Fruit fly (Drosophila melanogaster) whole organism, embryonic: ENCODE results near the gene firl.

Source experiments
- Bteb2 ChIP-seq: fragments of 200-800 bp; sonication (Bioruptor generic); optimal IDR thresholded peaks from 2 replicates; lab custom pipeline; 2016; ENCODE audit warnings: missing biosample characterization, missing genetic modification characterization
- CG11247 ChIP-seq: fragments of 200-800 bp; sonication (Bioruptor generic); IDR thresholded peaks from 2 replicates; pipeline ENCODE4 v1.3.6; 2022; ENCODE audit warnings: missing biosample characterization, missing genetic modification characterization
- CG12659 ChIP-seq: fragments of 200-800 bp; sonication (Bioruptor generic); optimal IDR thresholded peaks from 3 replicates; lab custom pipeline; 2017; ENCODE audit warnings: mild to moderate bottlenecking, missing biosample characterization, missing genetic modification reagents, missing genetic modification characterization
- CG13287 ChIP-seq: fragments of 200-800 bp; sonication (Bioruptor generic); IDR thresholded peaks from 2 replicates; pipeline ENCODE4 v1.3.6; 2022; ENCODE audit warnings: missing biosample characterization, missing genetic modification characterization; ENCODE audit not compliant: partially characterized antibody
- CG15696 ChIP-seq: fragments of 200-800 bp; sonication (Bioruptor generic); optimal IDR thresholded peaks from 2 replicates; lab custom pipeline; 2019; ENCODE audit warnings: missing biosample characterization, mild to moderate bottlenecking, missing genetic modification characterization, moderate library complexity
- CG16863 ChIP-seq: fragments of 200-800 bp; sonication (Bioruptor generic); optimal IDR thresholded peaks from 3 replicates; lab custom pipeline; 2016; ENCODE audit warnings: missing biosample characterization, missing genetic modification characterization
- CG18262 ChIP-seq: fragments of 200-800 bp; optimal IDR thresholded peaks from 3 replicates; lab custom pipeline; 2019; ENCODE audit warnings: missing biosample characterization, mild to moderate bottlenecking, missing genetic modification characterization, moderate library complexity
- CG2116 ChIP-seq: fragments of 200-800 bp; sonication (Bioruptor generic); optimal IDR thresholded peaks from 3 replicates; lab custom pipeline; 2018; ENCODE audit warnings: missing biosample characterization, mild to moderate bottlenecking, missing genetic modification characterization
- CG2199 ChIP-seq: fragments of 200-800 bp; sonication (Bioruptor generic); IDR thresholded peaks from 3 replicates; pipeline ENCODE4 v1.3.6; 2022; ENCODE audit warnings: missing biosample characterization, missing genetic modification characterization
- CG30020 ChIP-seq: fragments of 200-800 bp; optimal IDR thresholded peaks from 2 replicates; lab custom pipeline; 2019; ENCODE audit warnings: missing biosample characterization, mild to moderate bottlenecking, missing genetic modification characterization, moderate library complexity
- CG34224 ChIP-seq: fragments of 200-800 bp; sonication (Bioruptor generic); IDR thresholded peaks from 3 replicates; pipeline ENCODE4 v1.3.6; 2022; ENCODE audit warnings: missing biosample characterization, missing genetic modification characterization; ENCODE audit not compliant: partially characterized antibody
- CG34422 ChIP-seq: fragments of 200-800 bp; sonication (Bioruptor generic); IDR thresholded peaks from 3 replicates; pipeline ENCODE4 v1.3.6; 2022; ENCODE audit warnings: missing biosample characterization, missing genetic modification characterization
- CG4282 ChIP-seq: fragments of 200-800 bp; sonication (Bioruptor generic); optimal IDR thresholded peaks from 2 replicates; lab custom pipeline; 2016; ENCODE audit warnings: missing biosample characterization, missing genetic modification characterization
- CG4617 ChIP-seq: fragments of 200-800 bp; sonication (Bioruptor generic); optimal IDR thresholded peaks from 3 replicates; lab custom pipeline; 2016; ENCODE audit warnings: missing biosample characterization, missing genetic modification characterization, borderline replicate concordance
- CG4820 ChIP-seq: fragments of 200-800 bp; sonication (Bioruptor generic); optimal IDR thresholded peaks from 3 replicates; lab custom pipeline; 2016; ENCODE audit warnings: missing biosample characterization, missing genetic modification characterization
- CG6765 ChIP-seq: fragments of 200-800 bp; sonication (Bioruptor generic); optimal IDR thresholded peaks from 3 replicates; lab custom pipeline; 2017; ENCODE audit warnings: missing biosample characterization, mild to moderate bottlenecking, missing genetic modification characterization
- CG7745 ChIP-seq: fragments of 200-800 bp; sonication (Bioruptor generic); optimal IDR thresholded peaks from 2 replicates; lab custom pipeline; 2018; ENCODE audit warnings: missing biosample characterization, mild to moderate bottlenecking, missing genetic modification characterization, moderate library complexity
- CG7963 ChIP-seq: fragments of 200-800 bp; sonication (Bioruptor generic); IDR thresholded peaks from 3 replicates; pipeline ENCODE4 v1.3.6; 2022; ENCODE audit warnings: missing biosample characterization, missing genetic modification characterization; ENCODE audit not compliant: partially characterized antibody
- CG8478 ChIP-seq: fragments of >200 bp; optimal IDR thresholded peaks from 2 replicates; lab custom pipeline; 2018
- CG8924 ChIP-seq: fragments of 200-800 bp; optimal IDR thresholded peaks from 3 replicates; lab custom pipeline; 2019; ENCODE audit warnings: missing biosample characterization, mild to moderate bottlenecking, missing genetic modification characterization, moderate library complexity
- Dll ChIP-seq: fragments of 200-800 bp; sonication (Bioruptor generic); IDR thresholded peaks from 4 replicates; pipeline ENCODE4 v1.3.6; 2022; ENCODE audit warnings: missing biosample characterization, missing genetic modification characterization; ENCODE audit not compliant: partially characterized antibody
- HLH4C ChIP-seq: fragments of 200-800 bp; sonication (Bioruptor generic); IDR thresholded peaks from 3 replicates; pipeline ENCODE4 v1.3.6; 2022; ENCODE audit warnings: missing biosample characterization, missing genetic modification characterization; ENCODE audit not compliant: partially characterized antibody
- HLHmδ ChIP-seq: fragments of 200-800 bp; sonication (Bioruptor generic); optimal IDR thresholded peaks from 2 replicates; lab custom pipeline; 2018; ENCODE audit warnings: missing biosample characterization, mild to moderate bottlenecking, missing genetic modification characterization, moderate library complexity
- Hsf ChIP-seq: fragments of 200-800 bp; sonication (Bioruptor generic); optimal IDR thresholded peaks from 3 replicates; lab custom pipeline; 2016; ENCODE audit warnings: missing biosample characterization, missing genetic modification characterization
- MBD-R2 ChIP-seq: fragments of 200-800 bp; sonication (Bioruptor generic); IDR thresholded peaks from 2 replicates; pipeline ENCODE4 v1.3.6; 2022; ENCODE audit warnings: missing biosample characterization, missing genetic modification characterization
- Max ChIP-seq: fragments of 200-800 bp; sonication (Bioruptor generic); optimal IDR thresholded peaks from 2 replicates; lab custom pipeline; 2016; ENCODE audit warnings: missing biosample characterization, mild to moderate bottlenecking, missing genetic modification characterization
- Med ChIP-seq: fragments of 200-800 bp; sonication (Bioruptor generic); peaks from one replicate; lab custom pipeline; 2016; ENCODE audit warnings: missing biosample characterization, missing genetic modification characterization, mild to moderate bottlenecking, inconsistent platforms, moderate library complexity
- Nf-YC ChIP-seq: fragments of 200-800 bp; optimal IDR thresholded peaks from 3 replicates; lab custom pipeline; 2019; ENCODE audit warnings: missing biosample characterization, mild to moderate bottlenecking, missing genetic modification characterization, moderate library complexity
- Opbp ChIP-seq: fragments of 200-800 bp; sonication (Bioruptor generic); IDR thresholded peaks from 3 replicates; pipeline ENCODE4 v1.3.6; 2022; ENCODE audit warnings: missing biosample characterization, missing genetic modification characterization; ENCODE audit not compliant: partially characterized antibody
- Pdp1 ChIP-seq, 2 experiments: fragments of 200-800 bp; sonication (Bioruptor generic); optimal IDR thresholded peaks; 3 replicates each; lab custom pipeline; 2016; ENCODE audit warnings: missing biosample characterization in 2 of 2, missing genetic modification characterization in 2 of 2, mild to moderate bottlenecking in 1 of 2, moderate library complexity in 1 of 2
- Ptx1 ChIP-seq: fragments of 200-800 bp; sonication (Bioruptor generic); IDR thresholded peaks from 2 replicates; pipeline ENCODE4 v1.3.6; 2022; ENCODE audit warnings: missing biosample characterization, missing genetic modification characterization
- Scr ChIP-seq: fragments of 200-800 bp; sonication (Bioruptor generic); IDR thresholded peaks from 2 replicates; pipeline ENCODE4 v1.3.6; 2022; ENCODE audit warnings: missing biosample characterization, missing genetic modification characterization; ENCODE audit not compliant: partially characterized antibody
- Sry-δ ChIP-seq: fragments of 200-800 bp; sonication (Bioruptor generic); optimal IDR thresholded peaks from 2 replicates; lab custom pipeline; 2016; ENCODE audit warnings: missing biosample characterization, missing genetic modification characterization
- Stat92E ChIP-seq, 3 experiments: fragments of >200 bp in 2 of 3; fragments of 200-800 bp in 1 of 3; sonication (Bioruptor generic) in 1 of 3; optimal IDR thresholded peaks; 2 replicates each; lab custom pipeline; 2017 to 2019; ENCODE audit warnings: missing biosample characterization in 3 of 3, missing genetic modification characterization in 3 of 3, mild to moderate bottlenecking in 1 of 3, moderate library complexity in 1 of 3
- bsh ChIP-seq, 2 experiments: fragments of 200-800 bp; sonication (Bioruptor generic); optimal IDR thresholded peaks; 2 replicates each; lab custom pipeline; 2017 to 2018; ENCODE audit warnings: mild to moderate bottlenecking in 2 of 2, missing biosample characterization in 2 of 2, missing genetic modification characterization in 2 of 2, moderate library complexity in 1 of 2
- chn ChIP-seq: fragments of 200-800 bp; sonication (Bioruptor generic); optimal IDR thresholded peaks from 2 replicates; lab custom pipeline; 2016; ENCODE audit warnings: missing biosample characterization, missing genetic modification characterization
- dimm ChIP-seq: fragments of 200-800 bp; sonication (Bioruptor generic); IDR thresholded peaks from 2 replicates; pipeline ENCODE4 v1.3.6; 2022; ENCODE audit warnings: missing biosample characterization, missing genetic modification characterization
- ham ChIP-seq: fragments of 200-800 bp; sonication (Bioruptor generic); IDR thresholded peaks from 2 replicates; pipeline ENCODE4 v1.3.6; 2022; ENCODE audit warnings: missing biosample characterization, missing genetic modification characterization
- hkb ChIP-seq, 2 experiments: fragments of 200-800 bp in 1 of 2; fragments of >200 bp in 1 of 2; sonication (Bioruptor generic) in 1 of 2; IDR thresholded peaks in 1 of 2; optimal IDR thresholded peaks in 1 of 2; 2 replicates each; pipeline versions ENCODE4 v1.3.6 to Lab custom; 2017 to 2022; ENCODE audit warnings: missing biosample characterization in 1 of 2, missing genetic modification characterization in 1 of 2
- lbe ChIP-seq: fragments of 200-800 bp; sonication (Bioruptor generic); optimal IDR thresholded peaks from 2 replicates; lab custom pipeline; 2016; ENCODE audit warnings: missing biosample characterization, mild to moderate bottlenecking, missing genetic modification characterization
- nmo ChIP-seq: fragments of 200-800 bp; sonication (Bioruptor generic); optimal IDR thresholded peaks from 2 replicates; lab custom pipeline; 2018; ENCODE audit warnings: missing biosample characterization, mild to moderate bottlenecking, missing genetic modification characterization, moderate library complexity
- pzg ChIP-seq: fragments of 200-800 bp; sonication (Bioruptor generic); optimal IDR thresholded peaks from 3 replicates; lab custom pipeline; 2018; ENCODE audit warnings: missing biosample characterization, mild to moderate bottlenecking, missing genetic modification characterization, moderate library complexity
- scrt ChIP-seq: fragments of 200-800 bp; sonication (Bioruptor generic); optimal IDR thresholded peaks from 2 replicates; lab custom pipeline; 2018; ENCODE audit warnings: missing biosample characterization, mild to moderate bottlenecking, missing genetic modification characterization, moderate library complexity
- seq ChIP-seq: fragments of 200-800 bp; sonication (Bioruptor generic); IDR thresholded peaks from 2 replicates; pipeline ENCODE4 v1.3.6; 2022; ENCODE audit warnings: missing biosample characterization, missing genetic modification characterization
- sna ChIP-seq: fragments of 200-800 bp; sonication (Bioruptor generic); IDR thresholded peaks from 2 replicates; pipeline ENCODE4 v1.3.6; 2022; ENCODE audit warnings: missing biosample characterization, missing genetic modification characterization; ENCODE audit not compliant: partially characterized antibody
- sqz ChIP-seq: fragments of 200-800 bp; sonication (Bioruptor generic); optimal IDR thresholded peaks from 3 replicates; lab custom pipeline; 2018; ENCODE audit warnings: missing biosample characterization, mild to moderate bottlenecking, missing genetic modification characterization
- vnd ChIP-seq: fragments of 200-800 bp; sonication (Bioruptor generic); IDR thresholded peaks from 3 replicates; pipeline ENCODE4 v1.3.6; 2022; ENCODE audit warnings: missing biosample characterization, missing genetic modification characterization; ENCODE audit not compliant: partially characterized antibody

The firl gene

DNA sequence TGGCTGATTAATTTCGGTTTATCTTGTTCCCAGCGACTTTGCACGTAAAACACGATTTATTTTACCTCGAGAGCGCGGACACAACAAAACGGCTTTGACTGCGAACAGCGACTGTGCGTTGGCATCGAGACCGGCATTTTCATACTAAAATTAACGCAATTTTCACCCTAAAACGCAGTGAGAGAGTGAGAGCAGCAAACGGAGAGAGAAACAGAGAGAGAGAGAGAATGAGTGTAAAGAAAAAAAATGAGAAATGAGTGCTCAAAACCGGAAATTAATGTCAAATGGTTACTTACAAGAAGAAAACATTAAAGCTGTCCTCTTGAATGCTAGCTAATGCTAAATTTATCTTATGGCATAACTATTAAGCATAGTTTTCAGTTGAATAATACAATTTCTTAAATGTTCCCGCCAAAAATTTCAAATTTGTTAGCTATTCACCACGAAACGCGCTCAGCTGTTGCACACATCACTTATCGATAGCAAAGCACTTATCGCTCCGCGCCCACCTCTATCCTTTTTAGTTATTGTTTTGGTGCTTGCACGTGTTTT lies 10.7 kb downstream of the firl start, which contains the start of the genes JhI-21, RpL7-like and CG34164 (continued):
- peak; percentile 63; the same call in 1 of the 2 replicates for TF ChIP-seq MBD-R2 (GFP tag; lab: Robert Waterston, UW)
- TF ChIP-seq Stat92E (GFP tag; optimal IDR thresholded peaks at IDR 0.05; lab: Kevin White, UChicago), result peak in 1 of 3 experiments; percentile 64
- peak; percentile 69 for TF ChIP-seq lbe (GFP tag; lab: Kevin White, UChicago)
- TF ChIP-seq Dll (GFP tag; lab: Robert Waterston, UW), result peak; percentile 76; the same call in 3 of the 4 replicates
- TF ChIP-seq CG4820 (GFP tag; lab: Kevin White, UChicago), result no peak
- peak; percentile 13 for TF ChIP-seq Bteb2 (GFP tag; lab: Kevin White, UChicago)
- peak; percentile 31; the same call in 1 of the 2 replicates for TF ChIP-seq seq (GFP tag; lab: Robert Waterston, UW)
- peak; percentile 61; the same call in 2 of the 3 replicates for TF ChIP-seq HLH4C
- TF ChIP-seq nmo (GFP tag; lab: Kevin White, UChicago), result peak; percentile 21
- TF ChIP-seq scrt (GFP tag; lab: Kevin White, UChicago), result peak; percentile 97
- peak in 1 of 2 experiments; percentile 51 for TF ChIP-seq Pdp1 (GFP tag; optimal IDR thresholded peaks at IDR 0.05; lab: Kevin White, UChicago)
- TF ChIP-seq pzg (GFP tag; lab: Kevin White, UChicago), result peak; percentile 86
- peak; percentile 60; the same call in 2 of the 3 replicates for TF ChIP-seq CG7963 (GFP tag; lab: Robert Waterston, UW)
- TF ChIP-seq sqz (GFP tag; lab: Kevin White, UChicago), result peak; percentile 94
- no peak for TF ChIP-seq CG11247 (GFP tag; lab: Robert Waterston, UW)
- TF ChIP-seq CG15696, result no peak
- TF ChIP-seq CG2116 (GFP tag; lab: Kevin White, UChicago), result peak; percentile 93
- TF ChIP-seq Max (GFP tag; lab: Kevin White, UChicago), result peak; percentile 82
- peak; percentile 12 for TF ChIP-seq HLHmδ
- TF ChIP-seq dimm (GFP tag; lab: Robert Waterston, UW), result no peak
- peak; percentile 35 for TF ChIP-seq CG8924 (tag; lab: Kevin White, UChicago)
- TF ChIP-seq chn (GFP tag; lab: Kevin White, UChicago), result no peak
- peak; percentile 77 for TF ChIP-seq CG13287 (GFP tag; lab: Robert Waterston, UW)
- TF ChIP-seq CG6765 (GFP tag; lab: Kevin White, UChicago), result peak; percentile 9
- no peak for TF ChIP-seq ham (GFP tag; lab: Robert Waterston, UW)
- TF ChIP-seq Nf-YC (tag; lab: Kevin White, UChicago), result peak; percentile 11
- TF ChIP-seq hkb (optimal IDR thresholded peaks at IDR 0.05; lab: Kevin White, UChicago), result no peak
- TF ChIP-seq hkb (GFP tag; IDR thresholded peaks at IDR 0.05; lab: Robert Waterston, UW), result peak; percentile 31; the same call in 1 of the 2 replicates
- peak; percentile 65; the same call in 1 of the 3 replicates for TF ChIP-seq CG34224
- no peak for TF ChIP-seq Ptx1 (GFP tag; lab: Robert Waterston, UW)
- no peak for TF ChIP-seq Hsf (GFP tag; lab: Kevin White, UChicago)
- TF ChIP-seq bsh (GFP tag; optimal IDR thresholded peaks at IDR 0.05; lab: Kevin White, UChicago), result peak in 1 of 2 experiments; percentile 19
- no peak for TF ChIP-seq CG8478 (lab: Kevin White, UChicago)
- TF ChIP-seq CG30020 (tag; lab: Kevin White, UChicago), result peak; percentile 2
- TF ChIP-seq Sry-δ (GFP tag; lab: Kevin White, UChicago), result peak; percentile 95
- no peak for TF ChIP-seq CG4282 (GFP tag; lab: Kevin White, UChicago)
- TF ChIP-seq Scr (GFP tag; lab: Robert Waterston, UW), result peak; percentile 66
- peak; percentile 64; the same call in 1 of the 3 replicates for TF ChIP-seq Opbp (GFP tag; lab: Robert Waterston, UW)
- TF ChIP-seq CG12659 (GFP tag; lab: Kevin White, UChicago), result peak; percentile 2
- no peak for TF ChIP-seq CG16863
- 0 out of 3 replicates have a peak, but pooled peaks have one; percentile 20 for TF ChIP-seq vnd
- TF ChIP-seq sna (GFP tag; lab: Robert Waterston, UW), result peak; percentile 43; the same call in 1 of the 2 replicates
- no peak for TF ChIP-seq CG7745 (tag; lab: Kevin White, UChicago)
- TF ChIP-seq CG18262, result peak; percentile 21
- peak; percentile 71 for TF ChIP-seq Med (GFP tag; lab: Kevin White, UChicago)
- TF ChIP-seq CG34422, result peak; percentile 78; the same call in 2 of the 3 replicates
- TF ChIP-seq CG2199 (GFP tag; lab: Robert Waterston, UW), result peak; percentile 66; the same call in 1 of the 3 replicates
- TF ChIP-seq CG4617 (GFP tag; lab: Kevin White, UChicago), result peak; percentile 30
